Worm (Caenorhabditis elegans) whole organism, young adult: ENCODE results near the gene mps-2.

ENCODE experiments used
- F49E8.2 ChIP-seq: sonication (generic microtip); optimal IDR thresholded peaks from 3 replicates; lab custom pipeline; 2017; ENCODE audit warnings: missing genetic modification characterization, mild to moderate bottlenecking, missing compliant biosample characterization, antibody characterized with exemption, moderate library complexity; ENCODE audit not compliant: insufficient read depth
- F52B5.7 ChIP-seq: sonication (generic microtip); optimal IDR thresholded peaks from 2 replicates; lab custom pipeline; 2016; ENCODE audit warnings: mild to moderate bottlenecking, missing genetic modification characterization, missing compliant biosample characterization
- akir-1 ChIP-seq: fragments of 200-800 bp; sonication (Bioruptor generic); optimal IDR thresholded peaks from 2 replicates; lab custom pipeline; 2018; ENCODE audit warnings: mild to moderate bottlenecking, missing genetic modification characterization, moderate library complexity, missing compliant biosample characterization
- attf-3 ChIP-seq: fragments of 200-800 bp; sonication (Bioruptor generic); conservative IDR thresholded peaks from 2 replicates; pipeline ENCODE4 v1.3.6; 2022; ENCODE audit warnings: missing genetic modification reagents, missing genetic modification characterization, missing compliant biosample characterization
- cebp-2 ChIP-seq: fragments of 200-800 bp; sonication (Bioruptor generic); IDR thresholded peaks from 2 replicates; pipeline ENCODE4 v1.3.6; 2022; ENCODE audit warnings: missing genetic modification characterization, missing compliant biosample characterization
- ceh-100 ChIP-seq: fragments of 200-800 bp; sonication (Bioruptor generic); IDR thresholded peaks from 2 replicates; pipeline ENCODE4 v1.3.6; 2022; ENCODE audit warnings: missing genetic modification reagents, missing genetic modification characterization, missing compliant biosample characterization
- lsy-27 ChIP-seq: sonication (generic microtip); optimal IDR thresholded peaks from 2 replicates; lab custom pipeline; 2017; ENCODE audit warnings: missing genetic modification characterization, mild to moderate bottlenecking, missing compliant biosample characterization, antibody characterized with exemption, missing genotype, borderline replicate concordance; ENCODE audit not compliant: insufficient read depth
- pbrm-1 ChIP-seq: fragments of 200-800 bp; sonication (Bioruptor generic); IDR thresholded peaks from 2 replicates; pipeline ENCODE4 v1.3.6; 2022; ENCODE audit warnings: missing genetic modification reagents, missing genetic modification characterization, missing compliant biosample characterization
- ztf-28 ChIP-seq: fragments of 200-800 bp; sonication (Bioruptor generic); IDR thresholded peaks from 2 replicates; pipeline ENCODE4 v1.3.6; 2022; ENCODE audit warnings: missing genetic modification reagents, missing genetic modification characterization, missing compliant biosample characterization

mps-2 gene

DNA sequence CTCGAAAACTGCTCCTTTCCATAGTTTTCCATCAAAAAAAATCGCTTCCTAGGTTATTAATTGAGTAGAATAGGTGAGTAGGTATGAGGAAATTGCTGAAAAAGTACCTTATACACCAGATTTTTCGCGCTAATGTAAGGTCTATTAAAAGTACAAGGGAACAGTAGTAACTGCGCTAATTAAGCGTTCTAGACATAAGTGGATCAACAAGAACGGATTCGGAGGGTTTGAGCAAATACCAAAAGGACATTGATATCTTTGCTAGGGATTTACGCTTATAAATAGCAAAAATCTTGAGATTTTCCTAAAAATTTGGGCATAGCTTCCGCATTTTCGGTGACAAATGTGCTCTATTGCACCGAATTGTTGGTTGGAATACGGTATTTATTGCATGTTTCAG lies 38.1 kb downstream of the mps-2 start, which contains the start of gene B0432.7:
TSS of gene B0432.7 (minus strand) at position 101 of the 400 bp plus-strand sequence.
- TF ChIP-seq cebp-2 (GFP tag; lab: Robert Waterston, UW) (no peak), akir-1 (GFP tag; lab: Kevin White, UChicago) (no peak), lsy-27 (tag; lab: Kevin White, UChicago) (no peak), ztf-28 (GFP tag; lab: Robert Waterston, UW) (no peak), ceh-100 (GFP tag; lab: Robert Waterston, UW) (no peak)
- TF ChIP-seq, all 124 proteins: peak for 0

ce11 chrII:264053-264452 lies 48.0 kb downstream of the mps-2 start, which contains the start of gene B0432.14:
Gene B0432.14 (plus strand): TSS chrII:264353.
- TF ChIP-seq attf-3, result no peak
- no peak for TF ChIP-seq F52B5.7 (tag; lab: Kevin White, UChicago)

DNA sequence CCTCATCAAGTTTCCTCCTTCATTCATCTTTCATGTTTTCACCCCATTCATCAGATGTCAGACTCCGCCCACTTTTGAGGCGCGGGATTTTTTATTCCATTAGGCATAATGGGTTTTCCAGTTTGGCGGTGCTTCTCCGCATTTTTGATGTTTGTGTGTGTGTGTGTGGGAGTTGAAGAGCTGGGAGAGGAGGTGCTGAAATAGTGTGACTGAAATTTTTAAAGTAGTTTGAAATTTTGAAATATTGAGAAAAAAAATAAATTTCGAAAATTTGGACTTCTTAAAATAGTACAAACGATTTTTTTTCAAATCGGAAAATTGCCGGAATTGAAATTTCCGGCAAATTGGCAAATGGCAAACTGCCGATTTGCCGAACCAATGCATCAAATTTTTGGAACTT lies 48.4 kb downstream of the mps-2 start, which contains the start of gene scc-2:
TSS of gene scc-2 (minus strand) at position 101 of the 400 bp plus-strand sequence.
- no peak for TF ChIP-seq pbrm-1 (GFP tag; lab: Robert Waterston, UW)
- TF ChIP-seq F49E8.2 (tag; lab: Kevin White, UChicago), result no peak
- TF ChIP-seq, all 124 proteins: peak for 0
